Fruit fly (Drosophila melanogaster) whole organism, embryonic: ENCODE data around the gene CG14352.
A peak's percentile ranks its signal among the peaks of the same experiment; 100 is the strongest.

Experiments
- Antp ChIP-seq: fragments of 200-800 bp; sonication (Bioruptor generic); optimal IDR thresholded peaks from 3 replicates; lab custom pipeline; 2016; ENCODE audit warnings: missing biosample characterization, missing genetic modification characterization
- Atf3 ChIP-seq: fragments of 200-800 bp; sonication (Bioruptor generic); optimal IDR thresholded peaks from 3 replicates; lab custom pipeline; 2016; ENCODE audit warnings: missing biosample characterization, missing genetic modification characterization
- Bteb2 ChIP-seq: fragments of 200-800 bp; sonication (Bioruptor generic); optimal IDR thresholded peaks from 2 replicates; lab custom pipeline; 2016; ENCODE audit warnings: missing biosample characterization, missing genetic modification characterization
- CG1024 ChIP-seq: fragments of 200-800 bp; sonication (Bioruptor generic); IDR thresholded peaks from 2 replicates; pipeline ENCODE4 v1.3.6; 2022; ENCODE audit warnings: missing biosample characterization, missing genetic modification characterization
- CG10274 ChIP-seq: fragments of 200-800 bp; sonication (Bioruptor generic); optimal IDR thresholded peaks from 3 replicates; lab custom pipeline; 2017; ENCODE audit warnings: missing biosample characterization, mild to moderate bottlenecking, missing genetic modification characterization
- CG10462 ChIP-seq: fragments of 200-800 bp; sonication (Bioruptor generic); optimal IDR thresholded peaks from 2 replicates; lab custom pipeline; 2016; ENCODE audit warnings: missing biosample characterization, missing genetic modification characterization
- CG10543 ChIP-seq: fragments of 200-800 bp; sonication (Bioruptor generic); optimal IDR thresholded peaks from 3 replicates; lab custom pipeline; 2017; ENCODE audit warnings: missing biosample characterization, mild to moderate bottlenecking, missing genetic modification characterization, moderate library complexity
- CG10565 ChIP-seq: fragments of 200-800 bp; sonication (Bioruptor generic); optimal IDR thresholded peaks from 3 replicates; lab custom pipeline; 2016; ENCODE audit warnings: missing biosample characterization, mild to moderate bottlenecking, missing genetic modification characterization
- CG10654 ChIP-seq: fragments of 200-800 bp; sonication (Bioruptor generic); optimal IDR thresholded peaks from 2 replicates; lab custom pipeline; 2016; ENCODE audit warnings: missing biosample characterization, missing genetic modification characterization
- CG10959 ChIP-seq: fragments of 200-800 bp; sonication (Bioruptor generic); IDR thresholded peaks from 2 replicates; pipeline ENCODE4 v1.3.6; 2022; ENCODE audit warnings: missing biosample characterization, missing genetic modification characterization
- CG12071 ChIP-seq: fragments of 200-800 bp; sonication (Bioruptor generic); optimal IDR thresholded peaks from 3 replicates; lab custom pipeline; 2018; ENCODE audit warnings: missing biosample characterization, mild to moderate bottlenecking, missing genetic modification characterization
- CG12155 ChIP-seq: fragments of 200-800 bp; sonication (Bioruptor generic); optimal IDR thresholded peaks from 3 replicates; lab custom pipeline; 2016; ENCODE audit warnings: missing biosample characterization, missing genetic modification characterization
- CG12769 ChIP-seq: fragments of 200-800 bp; sonication (Bioruptor generic); optimal IDR thresholded peaks from 2 replicates; lab custom pipeline; 2019; ENCODE audit warnings: missing biosample characterization, mild to moderate bottlenecking, missing genetic modification characterization, moderate library complexity
- CG14014 ChIP-seq: fragments of 200-800 bp; sonication (Bioruptor generic); IDR thresholded peaks from 2 replicates; pipeline ENCODE4 v1.3.6; 2022; ENCODE audit warnings: missing biosample characterization, missing genetic modification characterization
- CG16815 ChIP-seq: fragments of 200-800 bp; sonication (Bioruptor generic); optimal IDR thresholded peaks from 3 replicates; lab custom pipeline; 2017; ENCODE audit warnings: missing biosample characterization, mild to moderate bottlenecking, missing genetic modification characterization
- CG1792 ChIP-seq: fragments of 200-800 bp; sonication (Bioruptor generic); optimal IDR thresholded peaks from 2 replicates; lab custom pipeline; 2016; ENCODE audit warnings: missing biosample characterization, missing genetic modification characterization
- CG3163 ChIP-seq: fragments of 200-800 bp; sonication (Bioruptor generic); optimal IDR thresholded peaks from 3 replicates; lab custom pipeline; 2016; ENCODE audit warnings: missing biosample characterization, missing genetic modification characterization
- CG32532 ChIP-seq: fragments of 200-800 bp; sonication (Bioruptor generic); IDR thresholded peaks from 2 replicates; pipeline ENCODE4 v1.3.6; 2022; ENCODE audit warnings: missing biosample characterization, missing genetic modification characterization
- CG43689 ChIP-seq: fragments of 200-800 bp; sonication (Bioruptor generic); IDR thresholded peaks from 2 replicates; pipeline ENCODE4 v1.3.6; 2022; ENCODE audit warnings: missing biosample characterization, missing genetic modification characterization
- CG7372 ChIP-seq: fragments of 200-800 bp; sonication (Bioruptor generic); IDR thresholded peaks from 2 replicates; pipeline ENCODE4 v1.3.6; 2022; ENCODE audit warnings: missing biosample characterization, missing genetic modification characterization
- CG7839 ChIP-seq: fragments of 200-800 bp; sonication (Bioruptor generic); optimal IDR thresholded peaks from 3 replicates; lab custom pipeline; 2018; ENCODE audit warnings: missing biosample characterization, mild to moderate bottlenecking, missing genetic modification characterization, moderate library complexity
- CG7987 ChIP-seq: fragments of 200-800 bp; sonication (Bioruptor generic); optimal IDR thresholded peaks from 2 replicates; lab custom pipeline; 2018; ENCODE audit warnings: missing biosample characterization, mild to moderate bottlenecking, missing genetic modification characterization, moderate library complexity
- CG8281 ChIP-seq: fragments of 200-800 bp; sonication (Bioruptor generic); optimal IDR thresholded peaks from 2 replicates; lab custom pipeline; 2018; ENCODE audit warnings: missing biosample characterization, mild to moderate bottlenecking, missing genetic modification characterization, moderate library complexity
- CHES-1-like ChIP-seq: fragments of 200-800 bp; sonication (Bioruptor generic); optimal IDR thresholded peaks from 2 replicates; lab custom pipeline; 2016; ENCODE audit warnings: missing biosample characterization, missing genetic modification characterization
- Camta ChIP-seq: fragments of 200-800 bp; sonication (Bioruptor generic); optimal IDR thresholded peaks from 2 replicates; lab custom pipeline; 2016; ENCODE audit warnings: missing biosample characterization, missing genetic modification characterization
- D ChIP-seq, 2 experiments: fragments of 200-800 bp in 1 of 2; fragments of >200 bp in 1 of 2; sonication (Bioruptor generic) in 1 of 2; optimal IDR thresholded peaks; 2 replicates in 1 of 2; 3 replicates in 1 of 2; lab custom pipeline; 2017; ENCODE audit warnings: mild to moderate bottlenecking in 1 of 2, missing biosample characterization in 1 of 2, missing genetic modification characterization in 1 of 2, missing genetic modification reagents in 1 of 2
- D19A ChIP-seq: fragments of 200-800 bp; optimal IDR thresholded peaks from 3 replicates; lab custom pipeline; 2019; ENCODE audit warnings: missing biosample characterization, mild to moderate bottlenecking, missing genetic modification characterization, moderate library complexity
- E2f1 ChIP-seq: fragments of 200-800 bp; sonication (Bioruptor generic); IDR thresholded peaks from 2 replicates; pipeline ENCODE4 v1.3.6; 2022; ENCODE audit warnings: missing biosample characterization, missing genetic modification characterization
- H15 ChIP-seq: fragments of 200-800 bp; sonication (Bioruptor generic); IDR thresholded peaks from 3 replicates; pipeline ENCODE4 v1.3.6; 2022; ENCODE audit warnings: missing biosample characterization, missing genetic modification characterization
- H2.0 ChIP-seq: fragments of 200-800 bp; sonication (Bioruptor generic); IDR thresholded peaks from 2 replicates; pipeline ENCODE4 v1.3.6; 2022; ENCODE audit warnings: missing biosample characterization, missing genetic modification characterization
- Hand ChIP-seq: fragments of 200-800 bp; sonication (Bioruptor generic); optimal IDR thresholded peaks from 2 replicates; lab custom pipeline; 2017; ENCODE audit warnings: mild to moderate bottlenecking, missing biosample characterization, missing genetic modification reagents, missing genetic modification characterization
- Hr51 ChIP-seq, 2 experiments: fragments of 200-800 bp; sonication (Bioruptor generic); optimal IDR thresholded peaks; 2 replicates in 1 of 2; 3 replicates in 1 of 2; lab custom pipeline; 2016 to 2018; ENCODE audit warnings: missing biosample characterization in 2 of 2, missing genetic modification characterization in 2 of 2, mild to moderate bottlenecking in 1 of 2, moderate library complexity in 1 of 2
- Lpt ChIP-seq: fragments of >200 bp; optimal IDR thresholded peaks from 2 replicates; lab custom pipeline; 2018; ENCODE audit warnings: missing biosample characterization, missing genetic modification characterization
- MTF-1 ChIP-seq: fragments of 200-800 bp; sonication (Bioruptor generic); optimal IDR thresholded peaks from 2 replicates; lab custom pipeline; 2018; ENCODE audit warnings: missing biosample characterization, mild to moderate bottlenecking, missing genetic modification characterization, borderline replicate concordance
- Nf-YA ChIP-seq: fragments of 200-800 bp; sonication (Bioruptor generic); IDR thresholded peaks from 2 replicates; pipeline ENCODE4 v1.3.6; 2022; ENCODE audit warnings: missing biosample characterization, missing genetic modification characterization
- bcd ChIP-seq: fragments of 200-800 bp; sonication (Bioruptor generic); optimal IDR thresholded peaks from 2 replicates; lab custom pipeline; 2017; ENCODE audit warnings: missing biosample characterization, mild to moderate bottlenecking, missing genetic modification characterization
- dmrt99B ChIP-seq: fragments of 200-800 bp; sonication (Bioruptor generic); optimal IDR thresholded peaks from 2 replicates; lab custom pipeline; 2018; ENCODE audit warnings: missing biosample characterization, mild to moderate bottlenecking, missing genetic modification characterization, moderate library complexity
- fd3F ChIP-seq: fragments of 200-800 bp; sonication (Bioruptor generic); optimal IDR thresholded peaks from 2 replicates; lab custom pipeline; 2018; ENCODE audit warnings: missing biosample characterization, mild to moderate bottlenecking, missing genetic modification characterization, moderate library complexity
- fu2 ChIP-seq: fragments of 200-800 bp; sonication (Bioruptor generic); optimal IDR thresholded peaks from 2 replicates; lab custom pipeline; 2016; ENCODE audit warnings: missing biosample characterization, missing genetic modification characterization
- gcm2 ChIP-seq: fragments of 200-800 bp; sonication (Bioruptor generic); optimal IDR thresholded peaks from 2 replicates; lab custom pipeline; 2016; ENCODE audit warnings: missing biosample characterization, missing genetic modification characterization
- gem ChIP-seq: fragments of 200-800 bp; sonication (Bioruptor generic); optimal IDR thresholded peaks from 2 replicates; lab custom pipeline; 2019; ENCODE audit warnings: missing biosample characterization, mild to moderate bottlenecking, missing genetic modification characterization, moderate library complexity
- ind ChIP-seq: fragments of 200-800 bp; sonication (Bioruptor generic); optimal IDR thresholded peaks from 3 replicates; lab custom pipeline; 2016; ENCODE audit warnings: missing biosample characterization, missing genetic modification characterization
- lab ChIP-seq: fragments of 200-800 bp; sonication (Bioruptor generic); optimal IDR thresholded peaks from 3 replicates; lab custom pipeline; 2017; ENCODE audit warnings: missing biosample characterization, missing genetic modification characterization, mild to moderate bottlenecking, moderate library complexity, missing genetic modification reagents
- lmd ChIP-seq: fragments of 200-800 bp; sonication (Bioruptor generic); IDR thresholded peaks from 2 replicates; pipeline ENCODE4 v1.3.6; 2022; ENCODE audit warnings: missing biosample characterization, missing genetic modification characterization
- onecut ChIP-seq: fragments of 200-800 bp; sonication (Bioruptor generic); IDR thresholded peaks from 2 replicates; pipeline ENCODE4 v1.3.6; 2022; ENCODE audit warnings: missing biosample characterization, missing genetic modification characterization
- otp ChIP-seq: fragments of 200-800 bp; sonication (Bioruptor generic); IDR thresholded peaks from 3 replicates; pipeline ENCODE4, ENCODE4 v1.3.6; 2022; ENCODE audit warnings: missing biosample characterization, missing genetic modification characterization
- pho ChIP-seq: fragments of 200-800 bp; sonication (Bioruptor generic); optimal IDR thresholded peaks from 2 replicates; lab custom pipeline; 2016; ENCODE audit warnings: missing biosample characterization, missing genetic modification characterization
- pum ChIP-seq: fragments of 200-800 bp; sonication (Bioruptor generic); optimal IDR thresholded peaks from 2 replicates; lab custom pipeline; 2016; ENCODE audit warnings: missing biosample characterization, missing genetic modification characterization
- ranshi ChIP-seq: fragments of 200-800 bp; sonication (Bioruptor generic); IDR thresholded peaks from 2 replicates; pipeline ENCODE4 v1.3.6; 2022; ENCODE audit warnings: missing biosample characterization, missing genetic modification characterization
- slou ChIP-seq: fragments of 200-800 bp; sonication (Bioruptor generic); optimal IDR thresholded peaks from 3 replicates; lab custom pipeline; 2016; ENCODE audit warnings: missing biosample characterization, missing genetic modification characterization

CG14352 gene

DNA sequence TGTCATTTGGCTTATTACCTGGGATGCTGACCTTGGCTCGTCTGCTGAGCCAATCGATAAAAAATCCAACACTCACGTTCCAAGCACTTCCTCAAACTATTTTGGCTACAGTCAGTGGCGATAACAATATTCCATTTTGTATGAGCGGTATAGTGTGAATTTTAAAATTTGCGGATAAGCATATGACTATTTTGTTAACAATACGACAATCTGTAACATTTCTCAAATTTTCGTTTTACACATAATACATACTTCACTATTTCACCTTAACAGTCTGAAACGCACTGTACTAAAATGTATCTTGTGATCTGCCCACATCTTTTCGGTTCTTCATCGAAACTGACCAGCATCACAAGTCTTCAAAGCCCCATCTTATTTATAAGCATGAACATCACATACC, 32.0 kb upstream of the CG14352 start (continued):
- TF ChIP-seq Atf3 (GFP tag; lab: Kevin White, UChicago) (peak; percentile 11), CG16815 (GFP tag; lab: Kevin White, UChicago) (no peak), CG10654 (peak; percentile 32), H15 (GFP tag; lab: Robert Waterston, UW) (peak; percentile 57; the same call in 1 of the 3 replicates), CG1024 (GFP tag; lab: Robert Waterston, UW) (peak; percentile 67), CG10959 (GFP tag; lab: Robert Waterston, UW) (peak; percentile 32; the same call in 1 of the 2 replicates), CG10462 (no peak), CG10565 (GFP tag; lab: Kevin White, UChicago) (no peak), CG12769 (tag; lab: Kevin White, UChicago) (peak; percentile 91), bcd (peak; percentile 48), onecut (peak; percentile 65), ind (GFP tag; lab: Kevin White, UChicago) (peak; percentile 66), CG32532 (GFP tag; lab: Robert Waterston, UW) (peak; percentile 92), dmrt99B (tag; lab: Kevin White, UChicago) (peak; percentile 76), E2f1 (GFP tag; lab: Robert Waterston, UW) (peak; percentile 73), Camta (GFP tag; lab: Kevin White, UChicago) (peak; percentile 48), gcm2 (no peak), Antp (GFP tag; lab: Kevin White, UChicago) (peak; percentile 64), Bteb2 (GFP tag; lab: Kevin White, UChicago) (peak; percentile 51), Lpt (GFP tag; lab: Kevin White, UChicago) (no peak), ranshi (GFP tag; lab: Robert Waterston, UW) (peak; percentile 75), CG3163 (GFP tag; lab: Kevin White, UChicago) (peak; percentile 23), Hr51 (GFP tag; optimal IDR thresholded peaks at IDR 0.05; lab: Kevin White, UChicago) (peak; percentile 32 to 69), CG1792 (GFP tag; lab: Kevin White, UChicago) (peak; percentile 20), D19A (peak; percentile 54), CG7372 (GFP tag; lab: Robert Waterston, UW) (peak; percentile 76), D (optimal IDR thresholded peaks at IDR 0.05; lab: Kevin White, UChicago) (no peak), D (GFP tag; optimal IDR thresholded peaks at IDR 0.05; lab: Kevin White, UChicago) (peak; percentile 37), CG10274 (GFP tag; lab: Kevin White, UChicago) (peak; percentile 20), pum (GFP tag; lab: Kevin White, UChicago) (peak; percentile 44), otp (GFP tag; lab: Robert Waterston, UW) (0 out of 3 replicates have a peak, but pooled peaks have one; percentile 42), gem (peak; percentile 78), fu2 (peak; percentile 30), CHES-1-like (GFP tag; lab: Kevin White, UChicago) (peak; percentile 48), lmd (GFP tag; lab: Robert Waterston, UW) (peak; percentile 73), CG10543 (GFP tag; lab: Kevin White, UChicago) (peak; percentile 30), CG12071 (peak; percentile 82), H2.0 (GFP tag; lab: Robert Waterston, UW) (peak; percentile 78), CG43689 (0 out of 2 replicates have a peak, but pooled peaks have one; percentile 35), Hand (GFP tag; lab: Kevin White, UChicago) (peak; percentile 20), CG14014 (peak; percentile 81), Nf-YA (GFP tag; lab: Robert Waterston, UW) (0 out of 2 replicates have a peak, but pooled peaks have one; percentile 14), pho (GFP tag; lab: Kevin White, UChicago) (peak; percentile 64), slou (peak; percentile 60), CG8281 (tag; lab: Kevin White, UChicago) (peak; percentile 31), CG7839 (peak; percentile 83), CG12155 (GFP tag; lab: Kevin White, UChicago) (peak; percentile 57), CG7987 (GFP tag; lab: Kevin White, UChicago) (peak; percentile 32), MTF-1 (GFP tag; lab: Kevin White, UChicago) (no peak), fd3F (GFP tag; lab: Kevin White, UChicago) (peak; percentile 68), lab (GFP tag; lab: Kevin White, UChicago) (peak; percentile 86)
